Worm (Caenorhabditis elegans) whole organism, young adult: ENCODE results near the gene srh-25.

Source experiments
- Y95B8A.8 ChIP-seq: fragments of 200-800 bp; sonication (Bioruptor generic); IDR thresholded peaks from 2 replicates; pipeline ENCODE4 v1.3.6; 2022; ENCODE audit warnings: missing genetic modification reagents, missing genetic modification characterization, missing compliant biosample characterization
- ama-1 ChIP-seq, 3 experiments: fragments of 150-350 bp in 1 of 3; sonication (generic microtip) in 2 of 3; optimal IDR thresholded peaks; 2 replicates each; lab custom pipeline; 2014 to 2018; ENCODE audit warnings: missing biosample characterization in 2 of 3, missing genetic modification characterization in 2 of 3, missing genetic modification reagents in 2 of 3
- let-526 ChIP-seq: fragments of 200-800 bp; sonication (Bioruptor generic); IDR thresholded peaks from 2 replicates; pipeline ENCODE4 v1.3.6; 2022; ENCODE audit warnings: missing genetic modification reagents, missing genetic modification characterization, missing compliant biosample characterization
- lin-26 ChIP-seq: fragments of 200-800 bp; sonication (Bioruptor generic); IDR thresholded peaks from 2 replicates; pipeline ENCODE4 v1.3.6; 2022; ENCODE audit warnings: missing genetic modification reagents, missing genetic modification characterization, missing compliant biosample characterization

DNA sequence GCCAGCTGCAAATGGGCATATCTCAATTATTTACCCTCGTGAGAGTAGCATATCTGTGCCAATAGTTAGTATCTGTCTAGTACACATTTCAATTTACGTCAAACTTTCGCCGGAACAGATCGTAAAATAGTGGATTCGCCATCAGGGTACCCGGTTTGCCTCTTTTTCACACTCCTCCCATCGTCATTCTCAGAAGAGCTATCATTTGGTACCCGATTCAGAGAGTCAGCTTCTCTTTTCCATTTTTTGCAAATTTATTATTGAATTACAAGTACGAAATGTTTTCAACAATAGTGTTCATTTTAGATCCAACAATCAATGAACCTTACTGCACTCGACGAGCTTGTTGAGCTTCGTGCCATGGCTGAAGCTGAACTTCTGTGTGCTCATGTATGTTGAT lies 4.6 kb downstream of the srh-25 start, which contains the start of gene C54D10.5:
- TF ChIP-seq Y95B8A.8 (GFP tag; lab: Robert Waterston, UW) (no peak), ama-1 (optimal IDR thresholded peaks at IDR 0.05; lab: Kevin White, UChicago) (no peak), ama-1 (GFP tag; optimal IDR thresholded peaks at IDR 0.05; lab: Kevin White, UChicago) (no peak), let-526 (no peak), lin-26 (no peak)
